Worm (Caenorhabditis elegans): ENCODE measurements around the gene ufm-1.

The ufm-1 gene

DNA sequence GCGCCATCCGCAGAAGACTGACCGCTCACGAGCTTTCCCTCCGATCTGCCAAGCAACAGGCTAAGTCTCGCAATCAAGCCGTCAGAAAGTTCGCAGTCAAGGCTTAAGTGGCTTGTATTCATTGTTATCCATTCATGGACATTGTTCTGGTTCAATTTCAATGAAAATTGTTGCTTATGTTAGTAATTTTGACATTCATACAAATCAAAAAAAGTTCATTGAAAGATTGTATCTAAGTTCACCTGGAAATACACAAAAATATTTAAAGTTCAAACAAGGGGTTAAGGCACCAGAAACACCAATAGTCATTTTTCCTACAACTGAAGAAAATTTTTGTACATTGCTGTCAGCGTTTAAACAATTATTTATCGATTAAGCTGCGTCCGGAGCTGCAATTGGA lies 3.3 kb upstream of the ufm-1 start (continued):
- peak; percentile 79 for TF ChIP-seq snpc-3.4 (tag; optimal IDR thresholded peaks at IDR 0.05)
- TF ChIP-seq sdz-38 (tag; optimal IDR thresholded peaks at IDR 0.05), result no peak
- no peak for TF ChIP-seq B0035.1 (tag; optimal IDR thresholded peaks at IDR 0.05)
- peak; percentile 61 for TF ChIP-seq rcor-1 (GFP tag; IDR thresholded peaks at IDR 0.05)
- peak; percentile 74 for TF ChIP-seq madf-3 (GFP tag; IDR thresholded peaks at IDR 0.05)
- TF ChIP-seq tbx-9 (tag; optimal IDR thresholded peaks at IDR 0.05; ENCODE audit: borderline replicate concordance), result no peak
- TF ChIP-seq K11D2.4 (GFP tag; IDR thresholded peaks at IDR 0.05), result no peak
- 0 out of 2 replicates have a peak, but pooled peaks have one; percentile 46 for TF ChIP-seq Y56A3A.18 (GFP tag; IDR thresholded peaks at IDR 0.05)
- TF ChIP-seq F49E8.2 (tag; optimal IDR thresholded peaks at IDR 0.05; ENCODE audit: insufficient read depth), result peak; percentile 82
- peak; percentile 48; the same call in 1 of the 2 replicates for TF ChIP-seq F39B2.1 (GFP tag; IDR thresholded peaks at IDR 0.05)
- no peak for TF ChIP-seq F22D6.2 (tag; optimal IDR thresholded peaks at IDR 0.05)
- no peak for TF ChIP-seq T26A5.8 (tag; optimal IDR thresholded peaks at IDR 0.05)
- TF ChIP-seq gei-17 (GFP tag; optimal IDR thresholded peaks at IDR 0.05), result no peak
- TF ChIP-seq ztf-26 (tag; optimal IDR thresholded peaks at IDR 0.05), result no peak
- no peak for TF ChIP-seq ztf-25 (GFP tag; IDR thresholded peaks at IDR 0.05)
- peak; percentile 11 for TF ChIP-seq athp-1 (tag; optimal IDR thresholded peaks at IDR 0.05)
- peak; percentile 11; the same call in 1 of the 2 replicates for TF ChIP-seq madf-8 (GFP tag; conservative IDR thresholded peaks at IDR 0.05)
- TF ChIP-seq lin-35 (GFP tag; optimal IDR thresholded peaks at IDR 0.05), result peak in 1 of 3 experiments; percentile 22
- no peak for TF ChIP-seq mcd-1 (GFP tag; IDR thresholded peaks at IDR 0.05)
- no peak for TF ChIP-seq C06A6.2 (GFP tag; conservative IDR thresholded peaks at IDR 0.05)
- TF ChIP-seq repo-1 (tag; optimal IDR thresholded peaks at IDR 0.05), result no peak
- TF ChIP-seq unc-130 (GFP tag; optimal IDR thresholded peaks at IDR 0.05), result no peak
- no peak for TF ChIP-seq hmg-20 (GFP tag; IDR thresholded peaks at IDR 0.05)
- TF ChIP-seq nhr-120 (GFP tag; IDR thresholded peaks at IDR 0.05), result no peak
- no peak; the same call in 1 of the 2 replicates for TF ChIP-seq D2030.7 (GFP tag; IDR thresholded peaks at IDR 0.05)
- no peak for TF ChIP-seq mxl-1 (tag; optimal IDR thresholded peaks at IDR 0.05)
- no peak for TF ChIP-seq ceh-58 (GFP tag; IDR thresholded peaks at IDR 0.05)
- TF ChIP-seq ZK185.1 (tag; optimal IDR thresholded peaks at IDR 0.05; ENCODE audit: poor library complexity, severe bottlenecking), result no peak
- TF ChIP-seq aptf-3 (GFP tag; IDR thresholded peaks at IDR 0.05), result no peak
- TF ChIP-seq die-1 (tag; optimal IDR thresholded peaks at IDR 0.05), result no peak
- TF ChIP-seq aptf-2 (GFP tag; conservative IDR thresholded peaks at IDR 0.05), result no peak
- TF ChIP-seq attf-3 (GFP tag; conservative IDR thresholded peaks at IDR 0.05), result no peak
- TF ChIP-seq ama-1 (optimal IDR thresholded peaks at IDR 0.05), result no peak
- TF ChIP-seq ama-1 (GFP tag; optimal IDR thresholded peaks at IDR 0.05), result peak in 1 of 2 experiments; percentile 88
- TF ChIP-seq ztf-22 (GFP tag; optimal IDR thresholded peaks at IDR 0.05), result no peak
- TF ChIP-seq pha-4 (tag; optimal IDR thresholded peaks at IDR 0.05), result no peak
- no peak for TF ChIP-seq F57C9.4 (tag; optimal IDR thresholded peaks at IDR 0.05)
- no peak for TF ChIP-seq sptf-2 (GFP tag; optimal IDR thresholded peaks at IDR 0.05)
- TF ChIP-seq cebp-1 (GFP tag; IDR thresholded peaks at IDR 0.05), result no peak
- TF ChIP-seq cebp-1 (tag; optimal IDR thresholded peaks at IDR 0.05), result peak; percentile 19
- TF ChIP-seq rec-8 (tag; optimal IDR thresholded peaks at IDR 0.05), result no peak
- TF ChIP-seq B0019.2 (GFP tag; conservative IDR thresholded peaks at IDR 0.05), result no peak
- peak; percentile 49 for TF ChIP-seq lsl-1 (GFP tag; optimal IDR thresholded peaks at IDR 0.05)
- TF ChIP-seq snpc-1.1 (tag; optimal IDR thresholded peaks at IDR 0.05; ENCODE audit: insufficient read depth), result peak; percentile 25
- TF ChIP-seq hlh-26 (GFP tag; conservative IDR thresholded peaks at IDR 0.05), result no peak
- no peak for TF ChIP-seq F23B12.7 (tag; optimal IDR thresholded peaks at IDR 0.05; ENCODE audit: insufficient read depth)
- no peak for TF ChIP-seq attf-5 (GFP tag; optimal IDR thresholded peaks at IDR 0.05)
- TF ChIP-seq Y95B8A.8 (GFP tag; IDR thresholded peaks at IDR 0.05), result peak; percentile 69; the same call in 1 of the 2 replicates
- peak; percentile 57 for TF ChIP-seq ceh-100 (GFP tag; IDR thresholded peaks at IDR 0.05)
